Worm (Caenorhabditis elegans) whole organism, L1 larva: Measurements from ENCODE around the gene nuaf-1.

Source experiments
- C04F5.9 ChIP-seq: sonication (generic microtip); optimal IDR thresholded peaks from 2 replicates; lab custom pipeline; 2016; ENCODE audit warnings: missing genetic modification characterization, missing compliant biosample characterization
- C34B4.2 ChIP-seq: sonication (generic microtip); optimal IDR thresholded peaks from 2 replicates; lab custom pipeline; 2017; ENCODE audit warnings: mild to moderate bottlenecking, missing genetic modification characterization, missing compliant biosample characterization
- F16B12.6 ChIP-seq: fragments of 150-350 bp; optimal IDR thresholded peaks from 2 replicates; lab custom pipeline; 2014; ENCODE audit warnings: missing biosample characterization, missing genetic modification characterization
- aha-1 ChIP-seq: fragments of 150-350 bp; optimal IDR thresholded peaks from 2 replicates; lab custom pipeline; 2014; ENCODE audit warnings: missing biosample characterization, missing genetic modification characterization
- alr-1 ChIP-seq: fragments of 200-800 bp; sonication (Bioruptor generic); optimal IDR thresholded peaks from 2 replicates; lab custom pipeline; 2018; ENCODE audit warnings: borderline replicate concordance, mild to moderate bottlenecking, missing genetic modification characterization, missing compliant biosample characterization
- aly-2 ChIP-seq: fragments of 150-350 bp; optimal IDR thresholded peaks from 2 replicates; lab custom pipeline; 2014; ENCODE audit warnings: missing biosample characterization, missing genetic modification characterization
- ama-1 ChIP-seq: fragments of 150-350 bp; optimal IDR thresholded peaks from 2 replicates; lab custom pipeline; 2014
- blmp-1 ChIP-seq: fragments of 150-350 bp; optimal IDR thresholded peaks from 2 replicates; lab custom pipeline; 2014; ENCODE audit warnings: missing biosample characterization, missing genetic modification characterization
- ceh-8 ChIP-seq: fragments of 200-800 bp; sonication (Bioruptor generic); optimal IDR thresholded peaks from 2 replicates; lab custom pipeline; 2018; ENCODE audit warnings: mild to moderate bottlenecking, missing genetic modification characterization, moderate library complexity, missing compliant biosample characterization
- ceh-88 ChIP-seq: fragments of 200-800 bp; sonication (Bioruptor generic); IDR thresholded peaks from 2 replicates; pipeline ENCODE4 v1.3.6; 2022; ENCODE audit warnings: missing genetic modification characterization, missing compliant biosample characterization
- ceh-90 ChIP-seq: sonication (generic microtip); optimal IDR thresholded peaks from 2 replicates; lab custom pipeline; 2016; ENCODE audit warnings: missing genetic modification characterization, missing compliant biosample characterization
- dsc-1 ChIP-seq: sonication (generic microtip); optimal IDR thresholded peaks from 2 replicates; lab custom pipeline; 2016; ENCODE audit warnings: mild to moderate bottlenecking, missing genetic modification characterization, missing compliant biosample characterization
- efl-3 ChIP-seq: fragments of 200-800 bp; sonication (Bioruptor generic); optimal IDR thresholded peaks from 2 replicates; lab custom pipeline; 2018; ENCODE audit warnings: mild to moderate bottlenecking, missing genetic modification characterization, missing compliant biosample characterization
- egl-13 ChIP-seq: sonication (generic microtip); optimal IDR thresholded peaks from 2 replicates; lab custom pipeline; 2016; ENCODE audit warnings: missing genotype, missing genetic modification reagents, missing genetic modification characterization, missing compliant biosample characterization
- egl-27 ChIP-seq, 2 experiments: fragments of 150-350 bp in 1 of 2; sonication (generic microtip); optimal IDR thresholded peaks; 3 replicates each; lab custom pipeline; 2017 to 2018; ENCODE audit warnings: missing biosample characterization in 2 of 2, missing genetic modification characterization in 2 of 2, missing genetic modification reagents in 2 of 2
- elt-3 ChIP-seq, 6 experiments: fragments of 150-350 bp in 1 of 6; sonication (generic microtip); optimal IDR thresholded peaks; 2 replicates each; lab custom pipeline; 2017 to 2018; ENCODE audit warnings: missing biosample characterization in 6 of 6, missing genetic modification characterization in 6 of 6, inconsistent platforms in 1 of 6
- ets-5 ChIP-seq: fragments of 200-800 bp; sonication (Bioruptor generic); IDR thresholded peaks from 2 replicates; pipeline ENCODE4 v1.3.6; 2022; ENCODE audit warnings: missing genetic modification characterization, missing compliant biosample characterization
- fos-1 ChIP-seq: fragments of 150-350 bp; optimal IDR thresholded peaks from 2 replicates; lab custom pipeline; 2014; ENCODE audit warnings: missing biosample characterization, missing genetic modification characterization
- grh-1 ChIP-seq: fragments of 200-800 bp; sonication (Bioruptor generic); IDR thresholded peaks from 2 replicates; pipeline ENCODE4 v1.3.6; 2022; ENCODE audit warnings: missing genetic modification reagents, missing genetic modification characterization, missing compliant biosample characterization
- irx-1 ChIP-seq: sonication (generic microtip); optimal IDR thresholded peaks from 2 replicates; lab custom pipeline; 2016; ENCODE audit warnings: missing genetic modification characterization, missing compliant biosample characterization
- lin-15B ChIP-seq: fragments of 150-350 bp; sonication (generic microtip); optimal IDR thresholded peaks from 3 replicates; lab custom pipeline; 2014; ENCODE audit warnings: missing biosample characterization, missing genetic modification characterization
- lin-39 ChIP-seq: fragments of 150-350 bp; optimal IDR thresholded peaks from 2 replicates; lab custom pipeline; 2014; ENCODE audit warnings: missing biosample characterization, missing genetic modification reagents, missing genetic modification characterization
- lir-3 ChIP-seq: sonication (generic microtip); optimal IDR thresholded peaks from 2 replicates; lab custom pipeline; 2016; ENCODE audit warnings: mild to moderate bottlenecking, missing genetic modification characterization, moderate library complexity, missing compliant biosample characterization; ENCODE audit not compliant: poor library complexity
- mab-9 ChIP-seq: fragments of 200-800 bp; sonication (Bioruptor generic); IDR thresholded peaks from 2 replicates; pipeline ENCODE4 v1.3.6; 2022; ENCODE audit warnings: missing genetic modification reagents, missing genetic modification characterization, missing compliant biosample characterization
- nhr-11 ChIP-seq: fragments of 150-350 bp; optimal IDR thresholded peaks from 2 replicates; lab custom pipeline; 2014; ENCODE audit warnings: missing biosample characterization, missing genetic modification characterization
- nhr-19 ChIP-seq: fragments of 200-800 bp; sonication (Bioruptor generic); conservative IDR thresholded peaks from 2 replicates; pipeline ENCODE4 v1.3.6; 2022; ENCODE audit warnings: missing genetic modification characterization, missing compliant biosample characterization
- nhr-20 ChIP-seq: sonication (generic microtip); optimal IDR thresholded peaks from 2 replicates; lab custom pipeline; 2016; ENCODE audit warnings: mild to moderate bottlenecking, missing genetic modification characterization, missing compliant biosample characterization
- nhr-237 ChIP-seq: fragments of 150-350 bp; optimal IDR thresholded peaks from 2 replicates; lab custom pipeline; 2014; ENCODE audit warnings: missing biosample characterization, missing genetic modification characterization
- nhr-28 ChIP-seq: fragments of 150-350 bp; optimal IDR thresholded peaks from 2 replicates; lab custom pipeline; 2014; ENCODE audit warnings: missing biosample characterization, missing genetic modification characterization
- nhr-85 ChIP-seq: sonication (generic microtip); peaks from one replicate; lab custom pipeline; 2016; ENCODE audit warnings: missing genetic modification characterization, inconsistent platforms, missing compliant biosample characterization
- nhr-90 ChIP-seq: sonication (generic microtip); optimal IDR thresholded peaks from 2 replicates; lab custom pipeline; 2016; ENCODE audit warnings: mild to moderate bottlenecking, missing genetic modification characterization, missing compliant biosample characterization; ENCODE audit not compliant: poor library complexity
- rnt-1 ChIP-seq: sonication (generic microtip); optimal IDR thresholded peaks from 2 replicates; lab custom pipeline; 2016; ENCODE audit warnings: mild to moderate bottlenecking, missing genetic modification characterization, moderate library complexity, missing compliant biosample characterization
- skn-1 ChIP-seq: fragments of 150-350 bp; optimal IDR thresholded peaks from 2 replicates; lab custom pipeline; 2014; ENCODE audit warnings: missing biosample characterization, missing genetic modification characterization
- sox-4 ChIP-seq: sonication (generic microtip); optimal IDR thresholded peaks from 2 replicates; lab custom pipeline; 2016; ENCODE audit warnings: missing genetic modification characterization, missing compliant biosample characterization
- sptf-1 ChIP-seq: fragments of 150-350 bp; optimal IDR thresholded peaks from 2 replicates; lab custom pipeline; 2014; ENCODE audit warnings: missing biosample characterization, missing genetic modification characterization
- sup-37 ChIP-seq: fragments of 200-800 bp; sonication (Bioruptor generic); optimal IDR thresholded peaks from 2 replicates; lab custom pipeline; 2018; ENCODE audit warnings: mild to moderate bottlenecking, missing genetic modification characterization, missing compliant biosample characterization
- swsn-7 ChIP-seq: sonication (generic microtip); optimal IDR thresholded peaks from 2 replicates; lab custom pipeline; 2016; ENCODE audit warnings: missing genetic modification characterization, missing compliant biosample characterization
- tlp-1 ChIP-seq: fragments of 150-350 bp; optimal IDR thresholded peaks from 2 replicates; lab custom pipeline; 2014; ENCODE audit warnings: missing biosample characterization, missing genetic modification characterization
- unc-30 ChIP-seq: sonication (generic microtip); optimal IDR thresholded peaks from 2 replicates; lab custom pipeline; 2017; ENCODE audit warnings: missing biosample characterization, missing genetic modification characterization
- unc-62 ChIP-seq: fragments of 150-350 bp; optimal IDR thresholded peaks from 2 replicates; lab custom pipeline; 2014; ENCODE audit warnings: missing biosample characterization, missing genetic modification reagents, missing genetic modification characterization
- unc-98 ChIP-seq: fragments of 200-800 bp; sonication (Bioruptor generic); IDR thresholded peaks from 2 replicates; pipeline ENCODE4 v1.3.6; 2022; ENCODE audit warnings: missing genetic modification characterization, missing compliant biosample characterization
- vab-15 ChIP-seq: sonication (generic microtip); optimal IDR thresholded peaks from 2 replicates; lab custom pipeline; 2017; ENCODE audit warnings: missing genotype, mild to moderate bottlenecking, missing genetic modification characterization, missing compliant biosample characterization
- zip-4 ChIP-seq: fragments of 200-800 bp; sonication (Bioruptor generic); optimal IDR thresholded peaks from 2 replicates; lab custom pipeline; 2018; ENCODE audit warnings: mild to moderate bottlenecking, missing genetic modification characterization, moderate library complexity, missing compliant biosample characterization

Gene nuaf-1

ce11 chrV:13556746-13557145 is 11.7 kb downstream of the nuaf-1 start, which contains the start of gene cav-2 (continued):
- TF ChIP-seq blmp-1 (tag; lab: Kevin White, UChicago) (peak; percentile 46), unc-30 (no peak), egl-27 (tag; optimal IDR thresholded peaks at IDR 0.05; lab: Kevin White, UChicago) (no peak), lir-3 (tag; lab: Kevin White, UChicago) (peak; percentile 96), nhr-28 (tag; lab: Kevin White, UChicago) (no peak), ets-5 (GFP tag; lab: Robert Waterston, UW) (no peak), skn-1 (tag; lab: Kevin White, UChicago) (peak; percentile 42), vab-15 (tag; lab: Kevin White, UChicago) (peak; percentile 70), sup-37 (GFP tag; lab: Kevin White, UChicago) (peak; percentile 28), nhr-237 (tag; lab: Kevin White, UChicago) (peak; percentile 56), unc-98 (peak; percentile 86), ceh-8 (peak; percentile 64), alr-1 (tag; lab: Kevin White, UChicago) (peak; percentile 12), ceh-90 (tag; lab: Kevin White, UChicago) (peak; percentile 97), ceh-88 (GFP tag; lab: Robert Waterston, UW) (0 out of 2 replicates have a peak, but pooled peaks have one; percentile 29), zip-4 (GFP tag; lab: Kevin White, UChicago) (peak; percentile 74), sptf-1 (tag; lab: Kevin White, UChicago) (no peak), sox-4 (tag; lab: Kevin White, UChicago) (peak; percentile 92), egl-13 (peak; percentile 94), elt-3 (tag; optimal IDR thresholded peaks at IDR 0.05; lab: Kevin White, UChicago) (peak in 2 of 6 experiments; percentile 38 to 78), swsn-7 (tag; lab: Kevin White, UChicago) (peak; percentile 86), nhr-85 (peak; percentile 96), nhr-11 (tag; lab: Kevin White, UChicago) (peak; percentile 50), grh-1 (GFP tag; lab: Robert Waterston, UW) (peak; percentile 88), nhr-90 (tag; lab: Kevin White, UChicago) (peak; percentile 93), lin-39 (peak; percentile 68), F16B12.6 (tag; lab: Kevin White, UChicago) (no peak), mab-9 (peak; percentile 86), nhr-19 (GFP tag; lab: Robert Waterston, UW) (peak; percentile 88), dsc-1 (tag; lab: Kevin White, UChicago) (peak; percentile 96), C34B4.2 (tag; lab: Kevin White, UChicago) (peak; percentile 27), lin-15B (tag; lab: Kevin White, UChicago) (peak; percentile 71), aly-2 (tag; lab: Kevin White, UChicago) (no peak), fos-1 (tag; lab: Kevin White, UChicago) (peak; percentile 72), irx-1 (tag; lab: Kevin White, UChicago) (peak; percentile 95), C04F5.9 (tag; lab: Kevin White, UChicago) (peak; percentile 74), rnt-1 (peak; percentile 99), nhr-20 (peak; percentile 91), ama-1 (lab: Kevin White, UChicago) (no peak), unc-62 (GFP tag; lab: Kevin White, UChicago) (no peak), aha-1 (no peak)

ce11 chrV:13556297-13556696 is 12.1 kb downstream of the nuaf-1 start, which contains the start of gene C56A3.6:
TSS of gene C56A3.6 (minus strand) at chrV:13556397.
- TF ChIP-seq efl-3 (no peak), tlp-1 (tag; lab: Kevin White, UChicago) (no peak)
- TF ChIP-seq, all 84 proteins: peak for 0
